Fruit fly (Drosophila melanogaster) whole organism, embryonic: ENCODE data around the gene inaE.

ENCODE experiments used
- Ada2b ChIP-seq: fragments of 200-800 bp; sonication (Bioruptor generic); IDR thresholded peaks from 2 replicates; pipeline ENCODE4 v1.3.6; 2022; ENCODE audit warnings: missing biosample characterization, missing genetic modification characterization
- Adf1 ChIP-seq: fragments of 200-800 bp; sonication (Bioruptor generic); IDR thresholded peaks from 2 replicates; pipeline ENCODE4 v1.3.6; 2022; ENCODE audit warnings: missing biosample characterization, missing genetic modification characterization
- Atf3 ChIP-seq: fragments of 200-800 bp; sonication (Bioruptor generic); optimal IDR thresholded peaks from 3 replicates; lab custom pipeline; 2016; ENCODE audit warnings: missing biosample characterization, missing genetic modification characterization
- CG10366 ChIP-seq: fragments of 200-800 bp; sonication (Bioruptor generic); IDR thresholded peaks from 2 replicates; pipeline ENCODE4 v1.3.6; 2022; ENCODE audit warnings: missing biosample characterization, missing genetic modification characterization
- CG10431 ChIP-seq: fragments of 200-800 bp; sonication (Bioruptor generic); optimal IDR thresholded peaks from 3 replicates; lab custom pipeline; 2018; ENCODE audit warnings: missing biosample characterization, mild to moderate bottlenecking, missing genetic modification characterization
- CG11723 ChIP-seq: fragments of 200-800 bp; sonication (Bioruptor generic); optimal IDR thresholded peaks from 2 replicates; lab custom pipeline; 2017; ENCODE audit warnings: missing biosample characterization, mild to moderate bottlenecking, missing genetic modification characterization
- CG14014 ChIP-seq: fragments of 200-800 bp; sonication (Bioruptor generic); IDR thresholded peaks from 2 replicates; pipeline ENCODE4 v1.3.6; 2022; ENCODE audit warnings: missing biosample characterization, missing genetic modification characterization
- CG14441 ChIP-seq: fragments of 200-800 bp; sonication (Bioruptor generic); IDR thresholded peaks from 2 replicates; pipeline ENCODE4 v1.3.6; 2022; ENCODE audit warnings: missing biosample characterization, missing genetic modification characterization
- CG14965 ChIP-seq: fragments of 200-800 bp; sonication (Bioruptor generic); optimal IDR thresholded peaks from 2 replicates; lab custom pipeline; 2016; ENCODE audit warnings: missing biosample characterization, missing genetic modification characterization, borderline replicate concordance
- CG16813 ChIP-seq: fragments of 200-800 bp; sonication (Bioruptor generic); IDR thresholded peaks from 3 replicates; pipeline ENCODE4 v1.3.6; 2022; ENCODE audit warnings: missing biosample characterization, missing genetic modification characterization; ENCODE audit not compliant: partially characterized antibody
- CG17328 ChIP-seq: fragments of 200-800 bp; sonication (Bioruptor generic); IDR thresholded peaks from 2 replicates; pipeline ENCODE4 v1.3.6; 2022; ENCODE audit warnings: missing biosample characterization, missing genetic modification characterization
- CG31388 ChIP-seq: fragments of 200-800 bp; sonication (Bioruptor generic); optimal IDR thresholded peaks from 2 replicates; lab custom pipeline; 2016; ENCODE audit warnings: missing biosample characterization, missing genetic modification characterization
- CG34224 ChIP-seq: fragments of 200-800 bp; sonication (Bioruptor generic); IDR thresholded peaks from 3 replicates; pipeline ENCODE4 v1.3.6; 2022; ENCODE audit warnings: missing biosample characterization, missing genetic modification characterization; ENCODE audit not compliant: partially characterized antibody
- CG34422 ChIP-seq: fragments of 200-800 bp; sonication (Bioruptor generic); IDR thresholded peaks from 3 replicates; pipeline ENCODE4 v1.3.6; 2022; ENCODE audit warnings: missing biosample characterization, missing genetic modification characterization
- CG3847 ChIP-seq: fragments of 200-800 bp; sonication (Bioruptor generic); IDR thresholded peaks from 2 replicates; pipeline ENCODE4 v1.3.6; 2022; ENCODE audit warnings: missing biosample characterization, missing genetic modification characterization
- CG6813 ChIP-seq: fragments of 200-800 bp; sonication (Bioruptor generic); optimal IDR thresholded peaks from 2 replicates; lab custom pipeline; 2017; ENCODE audit warnings: missing biosample characterization, missing genetic modification characterization, mild to moderate bottlenecking, moderate library complexity, missing genetic modification reagents
- CG7271 ChIP-seq: fragments of 200-800 bp; sonication (Bioruptor generic); optimal IDR thresholded peaks from 2 replicates; lab custom pipeline; 2018; ENCODE audit warnings: missing biosample characterization, mild to moderate bottlenecking, missing genetic modification characterization, moderate library complexity
- CG7372 ChIP-seq: fragments of 200-800 bp; sonication (Bioruptor generic); IDR thresholded peaks from 2 replicates; pipeline ENCODE4 v1.3.6; 2022; ENCODE audit warnings: missing biosample characterization, missing genetic modification characterization
- CG8281 ChIP-seq: fragments of 200-800 bp; sonication (Bioruptor generic); optimal IDR thresholded peaks from 2 replicates; lab custom pipeline; 2018; ENCODE audit warnings: missing biosample characterization, mild to moderate bottlenecking, missing genetic modification characterization, moderate library complexity
- CG8290 ChIP-seq, 3 experiments: fragments of 200-800 bp; sonication (Bioruptor generic); optimal IDR thresholded peaks; 2 replicates each; lab custom pipeline; 2016 to 2019; ENCODE audit warnings: missing biosample characterization in 3 of 3, missing genetic modification characterization in 3 of 3, mild to moderate bottlenecking in 2 of 3, moderate library complexity in 1 of 3
- CG9876 ChIP-seq: fragments of 200-800 bp; sonication (Bioruptor generic); optimal IDR thresholded peaks from 2 replicates; lab custom pipeline; 2016; ENCODE audit warnings: missing biosample characterization, missing genetic modification characterization
- Dip3 ChIP-seq: fragments of 200-800 bp; sonication (Bioruptor generic); optimal IDR thresholded peaks from 3 replicates; lab custom pipeline; 2016; ENCODE audit warnings: missing biosample characterization, missing genetic modification characterization
- Dref ChIP-seq: fragments of 200-800 bp; sonication (Bioruptor generic); IDR thresholded peaks from 2 replicates; pipeline ENCODE4 v1.3.6; 2022; ENCODE audit warnings: missing biosample characterization, missing genetic modification characterization
- Fer3 ChIP-seq: fragments of 200-800 bp; sonication (Bioruptor generic); optimal IDR thresholded peaks from 2 replicates; lab custom pipeline; 2018; ENCODE audit warnings: missing biosample characterization, mild to moderate bottlenecking, missing genetic modification characterization, moderate library complexity
- Hr3 ChIP-seq: fragments of 200-800 bp; sonication (Bioruptor generic); optimal IDR thresholded peaks from 3 replicates; lab custom pipeline; 2016; ENCODE audit warnings: missing biosample characterization, missing genetic modification characterization
- Hsf ChIP-seq: fragments of 200-800 bp; sonication (Bioruptor generic); optimal IDR thresholded peaks from 3 replicates; lab custom pipeline; 2016; ENCODE audit warnings: missing biosample characterization, missing genetic modification characterization
- Kr ChIP-seq: fragments of 200-800 bp; sonication (Bioruptor generic); optimal IDR thresholded peaks from 2 replicates; lab custom pipeline; 2017; ENCODE audit warnings: missing biosample characterization, mild to moderate bottlenecking, missing genetic modification characterization
- Lpt ChIP-seq: fragments of >200 bp; optimal IDR thresholded peaks from 2 replicates; lab custom pipeline; 2018; ENCODE audit warnings: missing biosample characterization, missing genetic modification characterization
- Mrtf ChIP-seq: fragments of 200-800 bp; sonication (Bioruptor generic); IDR thresholded peaks from 3 replicates; pipeline ENCODE4 v1.3.6; 2022; ENCODE audit warnings: missing biosample characterization, missing genetic modification characterization
- Myb ChIP-seq: fragments of 200-800 bp; sonication (Bioruptor generic); optimal IDR thresholded peaks from 2 replicates; lab custom pipeline; 2016; ENCODE audit warnings: missing biosample characterization, missing genetic modification characterization
- Rfx ChIP-seq: fragments of 200-800 bp; sonication (Bioruptor generic); IDR thresholded peaks from 2 replicates; pipeline ENCODE4 v1.3.6; 2022; ENCODE audit warnings: missing biosample characterization, missing genetic modification characterization
- Side ChIP-seq: fragments of 200-800 bp; sonication (Bioruptor generic); optimal IDR thresholded peaks from 2 replicates; lab custom pipeline; 2016; ENCODE audit warnings: missing biosample characterization, missing genetic modification characterization
- Six4 ChIP-seq: fragments of 200-800 bp; sonication (Bioruptor generic); optimal IDR thresholded peaks from 2 replicates; lab custom pipeline; 2016; ENCODE audit warnings: missing biosample characterization, missing genetic modification characterization
- ac ChIP-seq: fragments of 200-800 bp; sonication (Bioruptor generic); optimal IDR thresholded peaks from 3 replicates; lab custom pipeline; 2017; ENCODE audit warnings: missing biosample characterization, mild to moderate bottlenecking, missing genetic modification characterization
- chinmo ChIP-seq: fragments of 200-800 bp; sonication (Bioruptor generic); IDR thresholded peaks from 4 replicates; pipeline ENCODE4 v1.3.6; 2022; ENCODE audit warnings: missing biosample characterization, missing genetic modification characterization; ENCODE audit not compliant: partially characterized antibody
- ci ChIP-seq: fragments of 200-800 bp; sonication (Bioruptor generic); IDR thresholded peaks from 3 replicates; pipeline ENCODE4 v1.3.6; 2022; ENCODE audit warnings: missing biosample characterization, missing genetic modification characterization
- cwo ChIP-seq: fragments of 200-800 bp; sonication (Bioruptor generic); optimal IDR thresholded peaks from 3 replicates; lab custom pipeline; 2017; ENCODE audit warnings: missing biosample characterization, missing genetic modification characterization, mild to moderate bottlenecking, moderate library complexity, missing genetic modification reagents
- dan ChIP-seq: fragments of 200-800 bp; sonication (Bioruptor generic); IDR thresholded peaks from 2 replicates; pipeline ENCODE4 v1.3.6; 2022; ENCODE audit warnings: missing biosample characterization, missing genetic modification characterization
- exex ChIP-seq: fragments of 200-800 bp; sonication (Bioruptor generic); optimal IDR thresholded peaks from 4 replicates; lab custom pipeline; 2018; ENCODE audit warnings: missing biosample characterization, mild to moderate bottlenecking, missing genetic modification characterization, moderate library complexity
- eyg ChIP-seq: fragments of 200-800 bp; sonication (Bioruptor generic); optimal IDR thresholded peaks from 3 replicates; lab custom pipeline; 2016; ENCODE audit warnings: missing biosample characterization, missing genetic modification characterization
- gcm2 ChIP-seq: fragments of 200-800 bp; sonication (Bioruptor generic); optimal IDR thresholded peaks from 2 replicates; lab custom pipeline; 2016; ENCODE audit warnings: missing biosample characterization, missing genetic modification characterization
- h ChIP-seq: fragments of >200 bp; optimal IDR thresholded peaks from 2 replicates; lab custom pipeline; 2017
- ind ChIP-seq: fragments of 200-800 bp; sonication (Bioruptor generic); optimal IDR thresholded peaks from 3 replicates; lab custom pipeline; 2016; ENCODE audit warnings: missing biosample characterization, missing genetic modification characterization
- lilli ChIP-seq: fragments of 200-800 bp; sonication (Bioruptor generic); optimal IDR thresholded peaks from 3 replicates; lab custom pipeline; 2016; ENCODE audit warnings: missing biosample characterization, missing genetic modification characterization
- lola ChIP-seq, 3 experiments: fragments of >200 bp in 2 of 3; fragments of 200-800 bp in 1 of 3; sonication (Bioruptor generic) in 1 of 3; optimal IDR thresholded peaks; 2 replicates each; lab custom pipeline; 2017 to 2019; ENCODE audit warnings: missing biosample characterization in 3 of 3, missing genetic modification characterization in 3 of 3, mild to moderate bottlenecking in 1 of 3, moderate library complexity in 1 of 3
- pita ChIP-seq: fragments of 200-800 bp; sonication (Bioruptor generic); optimal IDR thresholded peaks from 2 replicates; lab custom pipeline; 2017; ENCODE audit warnings: missing biosample characterization, mild to moderate bottlenecking, missing genetic modification characterization
- psq ChIP-seq: fragments of 200-800 bp; sonication (Bioruptor generic); optimal IDR thresholded peaks from 2 replicates; lab custom pipeline; 2017; ENCODE audit warnings: missing biosample characterization, missing genetic modification characterization
- sc ChIP-seq, 3 experiments: fragments of >200 bp in 2 of 3; fragments of 200-800 bp in 1 of 3; sonication (Bioruptor generic) in 1 of 3; optimal IDR thresholded peaks; 2 replicates in 2 of 3; 3 replicates in 1 of 3; lab custom pipeline; 2017; ENCODE audit warnings: mild to moderate bottlenecking in 1 of 3, missing biosample characterization in 1 of 3, missing genetic modification characterization in 1 of 3, missing genetic modification reagents in 1 of 3
- sima ChIP-seq: fragments of 200-800 bp; sonication (Bioruptor generic); optimal IDR thresholded peaks from 2 replicates; lab custom pipeline; 2016; ENCODE audit warnings: missing biosample characterization, missing genetic modification characterization
- slbo ChIP-seq: fragments of 200-800 bp; sonication (Bioruptor generic); IDR thresholded peaks from 2 replicates; pipeline ENCODE4 v1.3.6; 2022; ENCODE audit warnings: missing biosample characterization, missing genetic modification characterization
- sug ChIP-seq: fragments of 200-800 bp; optimal IDR thresholded peaks from 2 replicates; lab custom pipeline; 2019; ENCODE audit warnings: missing biosample characterization, mild to moderate bottlenecking, missing genetic modification characterization, moderate library complexity

The inaE gene

DNA sequence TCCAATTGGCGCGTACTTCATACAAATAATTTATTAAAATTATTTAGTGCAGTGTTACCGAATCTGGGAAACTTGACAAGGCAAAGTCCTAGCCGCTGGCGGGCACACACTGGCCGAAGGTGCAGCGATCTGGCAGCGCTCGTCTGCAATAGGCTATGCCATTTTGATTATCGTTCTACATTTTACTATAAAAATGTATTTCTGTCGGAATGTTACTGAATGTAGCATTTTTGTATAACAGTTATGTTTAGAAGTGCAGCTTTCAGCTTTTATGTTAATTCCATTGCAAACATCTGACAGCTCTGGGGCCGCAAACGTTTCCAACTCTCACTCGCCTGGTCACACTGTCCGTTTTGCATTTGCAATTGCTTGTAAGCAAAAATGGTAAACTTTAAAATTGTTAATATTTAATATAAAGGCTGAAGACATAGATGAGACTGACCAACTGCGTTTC, 38.9 kb upstream of the inaE start, which contains the start of gene Grip91 (continued):
- TF ChIP-seq CG7271, result no peak
- TF ChIP-seq CG8281, result no peak
- TF ChIP-seq Kr (GFP tag; lab: Kevin White, UChicago), result no peak
- no peak for TF ChIP-seq Lpt (GFP tag; lab: Kevin White, UChicago)
- no peak for TF ChIP-seq exex (tag; lab: Kevin White, UChicago)
- no peak for TF ChIP-seq CG17328
- no peak for TF ChIP-seq CG10366 (GFP tag; lab: Robert Waterston, UW)
- no peak for TF ChIP-seq CG31388 (GFP tag; lab: Kevin White, UChicago)
- TF ChIP-seq Myb, result no peak
- no peak for TF ChIP-seq lilli (GFP tag; lab: Kevin White, UChicago)
- TF ChIP-seq Atf3 (GFP tag; lab: Kevin White, UChicago), result no peak
- TF ChIP-seq Dref (GFP tag; lab: Robert Waterston, UW), result no peak
- TF ChIP-seq Rfx (GFP tag; lab: Robert Waterston, UW), result 0 out of 2 replicates have a peak, but pooled peaks have one; percentile 18
- peak; percentile 42; the same call in 1 of the 3 replicates for TF ChIP-seq CG34224 (GFP tag; lab: Robert Waterston, UW)
- no peak for TF ChIP-seq ci
- no peak for TF ChIP-seq dan (GFP tag; lab: Robert Waterston, UW)
- TF ChIP-seq CG14014 (GFP tag; lab: Robert Waterston, UW), result no peak
- no peak for TF ChIP-seq CG11723 (GFP tag; lab: Kevin White, UChicago)
- TF ChIP-seq gcm2, result no peak
- TF ChIP-seq Dip3, result no peak
- TF ChIP-seq Hr3, result no peak
- no peak for TF ChIP-seq Fer3 (tag; lab: Kevin White, UChicago)
- no peak for TF ChIP-seq CG6813
- peak; percentile 26 for TF ChIP-seq sug (tag; lab: Kevin White, UChicago)
- no peak for TF ChIP-seq Six4
- TF ChIP-seq Hsf (GFP tag; lab: Kevin White, UChicago), result no peak
- no peak for TF ChIP-seq CG7372 (GFP tag; lab: Robert Waterston, UW)
- no peak for TF ChIP-seq ac (GFP tag; lab: Kevin White, UChicago)
- peak; percentile 45; the same call in 1 of the 3 replicates for TF ChIP-seq CG16813 (GFP tag; lab: Robert Waterston, UW)
- 0 out of 2 replicates have a peak, but pooled peaks have one; percentile 10 for TF ChIP-seq CG14441 (GFP tag; lab: Robert Waterston, UW)
- no peak for TF ChIP-seq Ada2b (GFP tag; lab: Robert Waterston, UW)
- no peak for TF ChIP-seq CG9876 (GFP tag; lab: Kevin White, UChicago)
- no peak for TF ChIP-seq h
- TF ChIP-seq Mrtf, result no peak
- TF ChIP-seq CG34422 (GFP tag; lab: Robert Waterston, UW), result no peak
- TF ChIP-seq CG8290 (GFP tag; optimal IDR thresholded peaks at IDR 0.05; lab: Kevin White, UChicago), result peak; percentile 25
- TF ChIP-seq CG8290 (tag; optimal IDR thresholded peaks at IDR 0.05; lab: Kevin White, UChicago), result peak in 1 of 2 experiments; percentile 29
- no peak for TF ChIP-seq eyg
- peak; percentile 21; the same call in 1 of the 2 replicates for TF ChIP-seq slbo (GFP tag; lab: Robert Waterston, UW)
- TF ChIP-seq sc (optimal IDR thresholded peaks at IDR 0.05; lab: Kevin White, UChicago), result no peak
- TF ChIP-seq sc (GFP tag; optimal IDR thresholded peaks at IDR 0.05; lab: Kevin White, UChicago), result no peak
- no peak for TF ChIP-seq pita (GFP tag; lab: Kevin White, UChicago)
- 0 out of 4 replicates have a peak, but pooled peaks have one; percentile 45 for TF ChIP-seq chinmo (GFP tag; lab: Robert Waterston, UW)
- no peak for TF ChIP-seq Side (GFP tag; lab: Kevin White, UChicago)
- peak; percentile 78 for TF ChIP-seq CG3847 (GFP tag; lab: Robert Waterston, UW)
- TF ChIP-seq psq (GFP tag; lab: Kevin White, UChicago), result no peak
- no peak for TF ChIP-seq lola (GFP tag; optimal IDR thresholded peaks at IDR 0.05; lab: Kevin White, UChicago)
- no peak for TF ChIP-seq CG14965 (GFP tag; lab: Kevin White, UChicago)
- TF ChIP-seq Adf1 (GFP tag; lab: Robert Waterston, UW), result no peak
- no peak for TF ChIP-seq ind (GFP tag; lab: Kevin White, UChicago)
- no peak for TF ChIP-seq cwo (GFP tag; lab: Kevin White, UChicago)
- no peak for TF ChIP-seq CG10431
- TF ChIP-seq sima (GFP tag; lab: Kevin White, UChicago), result no peak
